Fruit fly (Drosophila melanogaster): ENCODE measurements around the gene Trf2.

Trf2 gene

DNA sequence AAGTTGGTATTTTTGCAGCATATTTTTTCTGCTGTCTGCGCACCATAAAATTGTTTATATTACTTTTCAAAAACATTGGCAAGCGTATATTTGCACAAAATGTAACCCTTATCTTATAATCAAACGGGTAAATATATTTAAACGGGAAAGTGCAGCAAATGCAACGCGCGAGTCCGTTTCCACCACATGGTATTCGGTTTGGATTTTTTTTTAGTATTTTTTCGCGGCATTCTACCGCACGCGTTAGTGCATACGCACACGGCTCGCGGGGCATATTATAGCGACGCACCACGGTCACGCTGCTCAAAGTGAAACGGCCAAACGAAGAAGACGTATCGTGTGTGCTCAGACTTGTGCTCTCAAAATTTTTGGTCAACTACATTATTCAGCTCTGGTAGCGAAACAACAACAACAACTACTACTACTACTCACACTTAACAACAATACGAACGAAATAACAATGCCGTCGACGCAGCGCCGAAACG, at the start of gene Trf2:
Gene Trf2 (plus strand): TSS at position 302 of the 485 bp plus-strand sequence.
- peak; percentile 1 for TF ChIP-seq CG17801 (GFP tag; optimal IDR thresholded peaks at IDR 0.05; ENCODE audit: partially characterized antibody)

- TF ChIP-seq CG17801 (GFP tag; optimal IDR thresholded peaks at IDR 0.05; ENCODE audit: partially characterized antibody): no peak
These were observed 42.7 kb upstream of the Trf2 start for dm6 chrX:8366329-8366728.

DNA sequence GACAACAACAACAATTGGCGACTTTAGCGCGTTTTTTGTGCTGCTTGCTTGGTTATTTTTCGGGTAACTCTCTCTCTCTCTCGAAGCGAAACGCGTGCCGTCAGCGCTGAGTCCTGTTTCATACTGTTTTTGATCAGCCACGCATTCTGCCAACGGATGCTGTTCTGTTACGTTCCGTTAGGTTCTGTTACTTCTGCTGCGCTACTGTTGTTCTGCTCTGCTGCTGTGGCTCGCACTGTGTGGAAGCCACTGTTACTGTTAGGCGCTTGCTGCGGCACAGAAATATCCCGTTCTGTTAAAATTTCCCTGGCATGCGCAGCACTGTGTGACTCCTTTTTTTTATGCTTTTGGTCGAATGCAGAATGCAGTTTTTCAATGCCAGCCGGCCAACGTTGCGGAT, 42.0 kb upstream of the Trf2 start, which contains the start of gene nAChRalpha3:
Gene nAChRalpha3 (minus strand): TSS at position 101 of the 400 bp plus-strand sequence.
- TF ChIP-seq CG17801 (GFP tag; optimal IDR thresholded peaks at IDR 0.05; ENCODE audit: partially characterized antibody): no peak

DNA sequence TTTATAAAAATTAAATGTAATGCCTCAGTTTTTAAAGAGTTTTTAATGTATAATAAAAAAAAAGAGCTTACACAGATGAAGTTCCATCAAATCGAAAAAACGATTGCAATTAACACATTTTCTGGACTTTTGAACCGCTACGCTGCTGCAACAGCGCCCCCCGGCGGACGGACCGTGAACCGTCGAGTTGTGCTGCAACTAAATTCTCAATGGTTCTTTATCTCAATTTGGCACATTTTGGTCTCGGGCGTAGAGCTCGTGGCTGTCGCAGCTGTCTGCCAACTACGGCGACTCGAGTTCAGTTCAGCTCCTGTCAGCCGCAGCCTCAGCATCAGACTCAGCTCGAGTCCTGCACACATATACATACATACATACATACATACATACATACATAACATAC, 37.3 kb upstream of the Trf2 start:
- no peak for TF ChIP-seq CG17801 (GFP tag; optimal IDR thresholded peaks at IDR 0.05; ENCODE audit: partially characterized antibody)

- TF ChIP-seq CG17801 (GFP tag; optimal IDR thresholded peaks at IDR 0.05; ENCODE audit: partially characterized antibody): no peak
These were observed 23.6 kb upstream of the Trf2 start, which contains the start of gene CG1387 for dm6 chrX:8385481-8385880. CG1387 (plus strand) TSS chrX:8385781.

dm6 chrX:8396611-8397010, 12.5 kb upstream of the Trf2 start:
- no peak for TF ChIP-seq CG17801 (GFP tag; optimal IDR thresholded peaks at IDR 0.05; ENCODE audit: partially characterized antibody)

- peak; percentile 92 for TF ChIP-seq CG17801 (GFP tag; optimal IDR thresholded peaks at IDR 0.05; ENCODE audit: partially characterized antibody)
These were observed 10.7 kb upstream of the Trf2 start, which contains the start of gene CG10555 for dm6 chrX:8398177-8399018. CG10555 (plus strand) TSS chrX:8398940.

- no peak for TF ChIP-seq CG17801 (GFP tag; optimal IDR thresholded peaks at IDR 0.05; ENCODE audit: partially characterized antibody)
These were observed 10.0 kb upstream of the Trf2 start for dm6 chrX:8399019-8399623.

DNA sequence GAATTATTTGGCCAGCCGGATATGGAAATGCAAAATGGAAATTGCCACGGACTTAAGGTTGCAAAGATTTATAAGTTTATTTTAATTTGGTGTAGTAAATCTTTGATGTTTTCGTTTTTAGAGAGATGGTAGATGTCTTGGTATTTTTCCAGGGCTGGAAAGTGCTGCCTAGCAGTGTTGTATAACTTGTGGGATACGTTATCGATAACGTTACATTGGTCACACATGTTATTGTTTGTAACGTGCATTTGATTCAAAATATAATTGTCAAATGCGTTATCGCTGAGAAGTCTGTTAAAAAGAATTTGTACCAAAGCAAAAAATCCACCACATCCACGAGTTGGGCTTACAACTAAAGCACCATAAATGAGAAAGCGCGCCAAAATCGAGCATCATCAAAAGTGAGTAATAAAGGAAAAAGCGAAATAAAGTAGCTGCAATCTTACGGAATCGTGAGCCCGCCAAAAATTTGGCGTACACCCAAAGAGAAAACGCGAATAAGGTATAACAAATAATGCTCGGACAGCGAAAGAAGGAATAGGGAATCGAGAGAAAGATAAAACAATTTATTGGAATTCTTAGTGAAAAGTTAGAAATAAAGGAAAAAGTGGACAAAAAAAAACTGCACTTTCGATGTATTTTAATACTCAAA, 1.8 kb upstream of the Trf2 start, which contains the start of gene PIG-T:
Gene PIG-T (minus strand): TSS at position 140 of the 652 bp plus-strand sequence.
- peak; percentile 14 for TF ChIP-seq CG17801 (GFP tag; optimal IDR thresholded peaks at IDR 0.05; ENCODE audit: partially characterized antibody)

DNA sequence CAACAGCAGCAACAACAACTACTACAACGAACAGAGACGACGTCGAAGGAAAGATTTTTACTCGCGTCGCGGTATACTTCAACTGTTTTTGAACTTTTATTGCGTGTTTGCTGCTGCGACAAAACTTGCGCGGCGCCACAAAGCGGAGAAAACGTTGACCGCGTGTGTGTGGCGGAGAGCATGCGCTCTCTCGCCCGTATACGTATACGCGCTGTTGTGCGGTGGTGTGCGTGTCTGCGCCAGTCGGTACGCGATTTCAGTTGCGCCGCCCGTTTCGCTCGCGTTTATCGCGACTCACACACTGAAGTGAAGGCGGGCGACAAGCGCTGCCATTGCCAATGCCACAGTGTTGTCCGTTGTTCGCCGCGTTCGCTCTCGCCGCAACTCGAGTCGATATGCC, 721 bp downstream of the Trf2 start:
- peak; percentile 99 for TF ChIP-seq CG17801 (GFP tag; optimal IDR thresholded peaks at IDR 0.05; ENCODE audit: partially characterized antibody)

DNA sequence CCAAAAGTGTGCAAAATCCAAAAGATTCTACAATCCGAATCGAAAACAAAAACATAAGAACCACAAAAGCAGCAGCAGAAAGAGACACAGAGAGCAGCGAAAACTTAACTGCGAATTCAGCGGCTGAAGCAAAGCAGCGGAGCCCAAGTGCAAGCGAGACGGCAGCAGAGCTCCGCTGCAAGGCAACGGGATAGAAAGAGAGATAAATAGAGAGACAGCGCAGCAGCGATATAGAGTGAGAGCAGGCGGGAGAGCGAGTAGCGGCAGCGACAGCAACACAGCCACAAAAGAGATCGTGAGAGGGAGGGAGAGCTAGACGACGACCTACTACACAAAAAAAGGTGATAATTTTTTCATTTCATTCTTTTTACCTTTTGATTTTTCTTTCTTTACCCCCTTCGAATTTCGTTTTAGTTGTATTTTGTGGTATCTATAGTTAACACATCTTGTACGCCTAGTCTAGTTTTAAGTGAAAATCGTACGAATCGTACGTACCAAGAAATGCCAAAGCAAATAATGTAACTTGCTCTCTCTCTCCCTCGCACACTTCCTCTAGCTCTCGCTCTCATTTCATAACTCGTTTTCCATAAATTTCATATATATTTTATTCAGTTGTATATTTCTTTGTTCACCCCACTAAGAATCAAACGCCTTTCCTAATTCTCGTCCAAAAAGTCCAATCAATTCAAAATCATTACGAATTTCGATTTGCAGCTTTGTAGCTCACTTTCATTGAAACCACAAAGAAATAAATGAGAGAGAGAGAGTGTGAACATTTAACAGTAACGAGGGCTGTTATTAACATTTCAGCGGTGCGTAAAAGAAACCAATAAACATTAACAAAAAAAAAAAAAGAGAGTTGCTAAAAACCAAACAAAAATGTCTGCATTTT, 1.5 kb downstream of the Trf2 start:
- TF ChIP-seq CG17801 (GFP tag; optimal IDR thresholded peaks at IDR 0.05; ENCODE audit: partially characterized antibody): peak; percentile 92

DNA sequence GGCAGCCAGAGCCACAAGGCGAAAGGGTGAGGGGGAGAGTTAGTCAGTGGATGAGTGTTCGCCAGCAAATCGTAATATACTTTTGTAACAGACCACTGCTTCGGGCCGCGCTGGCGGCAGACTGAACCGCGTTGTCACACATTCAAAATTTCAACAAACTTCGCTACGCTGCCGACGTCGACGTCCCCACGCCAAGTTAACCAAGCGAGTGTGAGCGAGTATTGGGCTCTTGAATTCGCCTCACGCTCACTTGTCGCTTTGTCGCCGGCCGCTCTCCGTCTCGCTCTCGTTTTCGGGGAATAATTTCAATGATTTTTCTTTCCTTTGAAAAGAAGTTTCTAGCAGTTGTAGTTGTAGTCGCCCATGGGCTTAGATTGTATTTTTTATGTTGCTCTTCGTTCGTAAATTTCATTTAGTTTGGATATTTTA, 2.5 kb downstream of the Trf2 start, which contains the start of gene lawc:
Gene lawc (minus strand): TSS at position 127 of the 429 bp plus-strand sequence.
- peak; percentile 96 for TF ChIP-seq CG17801 (GFP tag; optimal IDR thresholded peaks at IDR 0.05; ENCODE audit: partially characterized antibody)

DNA sequence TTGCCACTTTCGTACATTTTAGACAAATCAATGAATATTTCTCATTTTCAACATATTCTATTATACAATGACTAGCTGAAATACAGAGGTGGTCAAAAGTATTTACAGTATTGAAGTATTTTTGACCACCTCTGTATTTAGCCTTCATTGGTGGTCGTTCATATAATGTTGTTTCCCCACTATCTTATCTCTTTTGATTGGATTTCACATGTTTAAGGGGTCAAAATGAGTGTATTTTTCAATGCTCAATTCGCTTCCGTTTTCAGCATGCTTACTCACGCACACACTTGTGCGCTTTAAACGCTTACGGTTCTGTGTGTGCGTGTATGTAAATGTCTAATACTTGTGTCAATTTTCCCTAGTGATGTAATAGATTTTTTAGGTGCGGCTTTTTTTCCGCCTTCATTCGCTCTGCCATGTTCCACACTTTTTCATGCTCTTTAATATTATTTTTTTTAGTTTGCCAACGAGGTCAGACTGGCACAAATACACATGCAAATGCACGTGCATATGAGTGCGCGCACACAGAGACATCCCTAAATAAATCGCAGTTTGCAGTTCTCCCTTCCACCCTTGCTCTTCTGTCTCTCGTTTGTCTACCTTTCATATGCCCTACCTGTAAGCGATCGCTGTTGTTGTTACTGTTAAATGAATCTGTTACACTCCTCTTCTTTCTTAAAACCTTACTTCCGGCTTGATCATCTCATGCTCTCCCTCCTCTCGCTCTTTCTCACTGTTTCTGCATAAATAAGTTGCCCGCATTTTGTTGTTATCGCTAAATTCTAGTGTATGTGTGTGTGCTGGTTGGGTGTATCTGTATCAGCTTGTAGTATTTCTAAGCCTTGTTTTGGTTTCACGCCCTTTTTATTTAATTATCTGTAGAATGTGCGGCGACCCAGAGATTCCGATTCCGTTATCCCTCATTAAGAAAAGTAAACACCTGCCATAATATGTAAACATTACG, 3.4 kb downstream of the Trf2 start:
- TF ChIP-seq CG17801 (GFP tag; optimal IDR thresholded peaks at IDR 0.05; ENCODE audit: partially characterized antibody): peak; percentile 54
